Fruit fly (Drosophila melanogaster) whole organism, embryonic: ENCODE data around the gene Pak.
A peak's percentile ranks its signal among the peaks of the same experiment; 100 is the strongest.

Source experiments
- Adf1 ChIP-seq: fragments of 200-800 bp; sonication (Bioruptor generic); IDR thresholded peaks from 2 replicates; pipeline ENCODE4 v1.3.6; 2022; ENCODE audit warnings: missing biosample characterization, missing genetic modification characterization
- BEAF-32 ChIP-seq: fragments of 200-800 bp; sonication (Bioruptor generic); optimal IDR thresholded peaks from 3 replicates; lab custom pipeline; 2017; ENCODE audit warnings: missing biosample characterization, missing genetic modification characterization, mild to moderate bottlenecking, moderate library complexity, missing genetic modification reagents
- CG10543 ChIP-seq: fragments of 200-800 bp; sonication (Bioruptor generic); optimal IDR thresholded peaks from 3 replicates; lab custom pipeline; 2017; ENCODE audit warnings: missing biosample characterization, mild to moderate bottlenecking, missing genetic modification characterization, moderate library complexity
- CG10979 ChIP-seq: fragments of 200-800 bp; sonication (Bioruptor generic); optimal IDR thresholded peaks from 2 replicates; lab custom pipeline; 2018; ENCODE audit warnings: missing biosample characterization, mild to moderate bottlenecking, missing genetic modification characterization, moderate library complexity
- CG11560 ChIP-seq: fragments of 200-800 bp; sonication (Bioruptor generic); IDR thresholded peaks from 3 replicates; pipeline ENCODE4 v1.3.6; 2022; ENCODE audit warnings: missing biosample characterization, missing genetic modification characterization
- CG12071 ChIP-seq: fragments of 200-800 bp; sonication (Bioruptor generic); optimal IDR thresholded peaks from 3 replicates; lab custom pipeline; 2018; ENCODE audit warnings: missing biosample characterization, mild to moderate bottlenecking, missing genetic modification characterization
- CG14667 ChIP-seq: fragments of 200-800 bp; sonication (Bioruptor generic); IDR thresholded peaks from 2 replicates; pipeline ENCODE4 v1.3.6; 2022; ENCODE audit warnings: missing biosample characterization, missing genetic modification characterization
- CG15601 ChIP-seq: fragments of 200-800 bp; sonication (Bioruptor generic); optimal IDR thresholded peaks from 3 replicates; lab custom pipeline; 2019; ENCODE audit warnings: missing biosample characterization, mild to moderate bottlenecking, missing genetic modification characterization, moderate library complexity
- CG16779 ChIP-seq: fragments of 200-800 bp; sonication (Bioruptor generic); IDR thresholded peaks from 2 replicates; pipeline ENCODE4 v1.3.6; 2022; ENCODE audit warnings: missing biosample characterization, missing genetic modification characterization
- CG16863 ChIP-seq: fragments of 200-800 bp; sonication (Bioruptor generic); optimal IDR thresholded peaks from 3 replicates; lab custom pipeline; 2016; ENCODE audit warnings: missing biosample characterization, missing genetic modification characterization
- CG17612 ChIP-seq: fragments of 200-800 bp; sonication (Bioruptor generic); IDR thresholded peaks from 2 replicates; pipeline ENCODE4 v1.3.6; 2022; ENCODE audit warnings: missing biosample characterization, missing genetic modification characterization
- CG17912 ChIP-seq: fragments of 200-800 bp; sonication (Bioruptor generic); optimal IDR thresholded peaks from 2 replicates; lab custom pipeline; 2018; ENCODE audit warnings: missing biosample characterization, mild to moderate bottlenecking, missing genetic modification characterization
- CG2202 ChIP-seq: fragments of 200-800 bp; sonication (Bioruptor generic); optimal IDR thresholded peaks from 2 replicates; lab custom pipeline; 2018; ENCODE audit warnings: missing biosample characterization, mild to moderate bottlenecking, missing genetic modification characterization
- CG2678 ChIP-seq: fragments of 200-800 bp; sonication (Bioruptor generic); optimal IDR thresholded peaks from 3 replicates; lab custom pipeline; 2019; ENCODE audit warnings: missing biosample characterization, mild to moderate bottlenecking, missing genetic modification characterization, moderate library complexity
- CG2712 ChIP-seq: fragments of 200-800 bp; optimal IDR thresholded peaks from 3 replicates; lab custom pipeline; 2019; ENCODE audit warnings: missing biosample characterization, mild to moderate bottlenecking, missing genetic modification characterization, moderate library complexity
- CG30020 ChIP-seq: fragments of 200-800 bp; optimal IDR thresholded peaks from 2 replicates; lab custom pipeline; 2019; ENCODE audit warnings: missing biosample characterization, mild to moderate bottlenecking, missing genetic modification characterization, moderate library complexity
- CG31365 ChIP-seq: fragments of 200-800 bp; sonication (Bioruptor generic); optimal IDR thresholded peaks from 2 replicates; lab custom pipeline; 2018; ENCODE audit warnings: missing biosample characterization, mild to moderate bottlenecking, missing genetic modification characterization
- CG42726 ChIP-seq: fragments of 200-800 bp; sonication (Bioruptor generic); IDR thresholded peaks from 2 replicates; pipeline ENCODE4 v1.3.6; 2022; ENCODE audit warnings: missing biosample characterization, missing genetic modification characterization; ENCODE audit not compliant: partially characterized antibody
- CG4328 ChIP-seq: fragments of 200-800 bp; sonication (Bioruptor generic); optimal IDR thresholded peaks from 3 replicates; lab custom pipeline; 2017; ENCODE audit warnings: missing biosample characterization, missing genetic modification reagents, missing genetic modification characterization
- CG4617 ChIP-seq: fragments of 200-800 bp; sonication (Bioruptor generic); optimal IDR thresholded peaks from 3 replicates; lab custom pipeline; 2016; ENCODE audit warnings: missing biosample characterization, missing genetic modification characterization, borderline replicate concordance
- CG6813 ChIP-seq: fragments of 200-800 bp; sonication (Bioruptor generic); optimal IDR thresholded peaks from 2 replicates; lab custom pipeline; 2017; ENCODE audit warnings: missing biosample characterization, missing genetic modification characterization, mild to moderate bottlenecking, moderate library complexity, missing genetic modification reagents
- CG6854 ChIP-seq: fragments of 200-800 bp; sonication (Bioruptor generic); optimal IDR thresholded peaks from 3 replicates; lab custom pipeline; 2017; ENCODE audit warnings: missing biosample characterization, mild to moderate bottlenecking, missing genetic modification characterization
- CG9215 ChIP-seq: fragments of 200-800 bp; sonication (Bioruptor generic); IDR thresholded peaks from 2 replicates; pipeline ENCODE4 v1.3.6; 2022; ENCODE audit warnings: missing biosample characterization, missing genetic modification characterization
- Drgx ChIP-seq: fragments of 200-800 bp; sonication (Bioruptor generic); IDR thresholded peaks from 2 replicates; pipeline ENCODE4 v1.3.6; 2022; ENCODE audit warnings: missing biosample characterization, missing genetic modification characterization
- Gug ChIP-seq: fragments of 200-800 bp; sonication (Bioruptor generic); IDR thresholded peaks from 4 replicates; pipeline ENCODE4 v1.3.6; 2022; ENCODE audit warnings: missing biosample characterization, missing genetic modification characterization
- Kr ChIP-seq: fragments of 200-800 bp; sonication (Bioruptor generic); optimal IDR thresholded peaks from 2 replicates; lab custom pipeline; 2017; ENCODE audit warnings: missing biosample characterization, mild to moderate bottlenecking, missing genetic modification characterization
- Mrtf ChIP-seq: fragments of 200-800 bp; sonication (Bioruptor generic); IDR thresholded peaks from 3 replicates; pipeline ENCODE4 v1.3.6; 2022; ENCODE audit warnings: missing biosample characterization, missing genetic modification characterization
- Myb ChIP-seq: fragments of 200-800 bp; sonication (Bioruptor generic); optimal IDR thresholded peaks from 2 replicates; lab custom pipeline; 2016; ENCODE audit warnings: missing biosample characterization, missing genetic modification characterization
- NC2β ChIP-seq: fragments of 200-800 bp; sonication (Bioruptor generic); optimal IDR thresholded peaks from 2 replicates; lab custom pipeline; 2016; ENCODE audit warnings: missing biosample characterization, missing genetic modification characterization
- Optix ChIP-seq: fragments of 200-800 bp; sonication (Bioruptor generic); IDR thresholded peaks from 3 replicates; pipeline ENCODE4 v1.3.6; 2022; ENCODE audit warnings: missing biosample characterization, missing genetic modification characterization
- ara ChIP-seq: fragments of 200-800 bp; sonication (Bioruptor generic); IDR thresholded peaks from 2 replicates; pipeline ENCODE4 v1.3.6; 2022; ENCODE audit warnings: missing biosample characterization, missing genetic modification characterization
- az2 ChIP-seq: fragments of 200-800 bp; sonication (Bioruptor generic); optimal IDR thresholded peaks from 3 replicates; lab custom pipeline; 2016; ENCODE audit warnings: missing biosample characterization, missing genetic modification characterization
- cad ChIP-seq: fragments of >200 bp; optimal IDR thresholded peaks from 2 replicates; lab custom pipeline; 2017; ENCODE audit warnings: missing biosample characterization, missing genetic modification characterization
- cato ChIP-seq: fragments of 200-800 bp; sonication (Bioruptor generic); optimal IDR thresholded peaks from 2 replicates; lab custom pipeline; 2016; ENCODE audit warnings: missing biosample characterization, missing genetic modification characterization, borderline replicate concordance
- dmrt99B ChIP-seq: fragments of 200-800 bp; sonication (Bioruptor generic); optimal IDR thresholded peaks from 2 replicates; lab custom pipeline; 2018; ENCODE audit warnings: missing biosample characterization, mild to moderate bottlenecking, missing genetic modification characterization, moderate library complexity
- esg ChIP-seq: fragments of 200-800 bp; sonication (Bioruptor generic); conservative IDR thresholded peaks from 2 replicates; pipeline ENCODE4 v1.3.6; 2022; ENCODE audit warnings: missing biosample characterization, missing genetic modification characterization
- fu2 ChIP-seq: fragments of 200-800 bp; sonication (Bioruptor generic); optimal IDR thresholded peaks from 2 replicates; lab custom pipeline; 2016; ENCODE audit warnings: missing biosample characterization, missing genetic modification characterization
- insv ChIP-seq, 2 experiments: fragments of 200-800 bp; sonication (Bioruptor generic); optimal IDR thresholded peaks; 3 replicates each; lab custom pipeline; 2016 to 2018; ENCODE audit warnings: missing biosample characterization in 2 of 2, missing genetic modification characterization in 2 of 2
- nau ChIP-seq: fragments of 200-800 bp; sonication (Bioruptor generic); optimal IDR thresholded peaks from 3 replicates; lab custom pipeline; 2017; ENCODE audit warnings: missing biosample characterization, mild to moderate bottlenecking, missing genetic modification characterization, missing genetic modification reagents
- nerfin-2 ChIP-seq: fragments of 200-800 bp; sonication (Bioruptor generic); IDR thresholded peaks from 2 replicates; pipeline ENCODE4 v1.3.6; 2022; ENCODE audit warnings: missing biosample characterization, missing genetic modification characterization; ENCODE audit not compliant: partially characterized antibody
- onecut ChIP-seq: fragments of 200-800 bp; sonication (Bioruptor generic); IDR thresholded peaks from 2 replicates; pipeline ENCODE4 v1.3.6; 2022; ENCODE audit warnings: missing biosample characterization, missing genetic modification characterization
- peb ChIP-seq: fragments of 200-800 bp; sonication (Bioruptor generic); IDR thresholded peaks from 2 replicates; pipeline ENCODE4 v1.3.6; 2022; ENCODE audit warnings: missing biosample characterization, missing genetic modification characterization
- pzg ChIP-seq: fragments of 200-800 bp; sonication (Bioruptor generic); optimal IDR thresholded peaks from 3 replicates; lab custom pipeline; 2018; ENCODE audit warnings: missing biosample characterization, mild to moderate bottlenecking, missing genetic modification characterization, moderate library complexity
- sd ChIP-seq: fragments of 200-800 bp; sonication (Bioruptor generic); optimal IDR thresholded peaks from 3 replicates; lab custom pipeline; 2018; ENCODE audit warnings: missing biosample characterization, mild to moderate bottlenecking, missing genetic modification characterization, moderate library complexity
- shn ChIP-seq: fragments of 200-800 bp; sonication (Bioruptor generic); optimal IDR thresholded peaks from 3 replicates; lab custom pipeline; 2016; ENCODE audit warnings: missing biosample characterization, missing genetic modification characterization
- sob ChIP-seq: fragments of 200-800 bp; sonication (Bioruptor generic); IDR thresholded peaks from 2 replicates; pipeline ENCODE4 v1.3.6; 2022; ENCODE audit warnings: missing biosample characterization, missing genetic modification characterization
- tna ChIP-seq: fragments of 200-800 bp; sonication (Bioruptor generic); IDR thresholded peaks from 2 replicates; pipeline ENCODE4 v1.3.6; 2022; ENCODE audit warnings: missing biosample characterization, missing genetic modification characterization; ENCODE audit not compliant: partially characterized antibody
- wek ChIP-seq: fragments of 200-800 bp; sonication (Bioruptor generic); optimal IDR thresholded peaks from 3 replicates; lab custom pipeline; 2018; ENCODE audit warnings: missing biosample characterization, mild to moderate bottlenecking, missing genetic modification characterization, moderate library complexity
- zen2 ChIP-seq: fragments of 200-800 bp; sonication (Bioruptor generic); IDR thresholded peaks from 3 replicates; pipeline ENCODE4 v1.3.6; 2022; ENCODE audit warnings: missing biosample characterization, missing genetic modification characterization; ENCODE audit not compliant: partially characterized antibody
- zfh1 ChIP-seq: fragments of 200-800 bp; sonication (Bioruptor generic); IDR thresholded peaks from 3 replicates; pipeline ENCODE4 v1.3.6; 2022; ENCODE audit warnings: missing biosample characterization, missing genetic modification characterization

Pak gene

DNA sequence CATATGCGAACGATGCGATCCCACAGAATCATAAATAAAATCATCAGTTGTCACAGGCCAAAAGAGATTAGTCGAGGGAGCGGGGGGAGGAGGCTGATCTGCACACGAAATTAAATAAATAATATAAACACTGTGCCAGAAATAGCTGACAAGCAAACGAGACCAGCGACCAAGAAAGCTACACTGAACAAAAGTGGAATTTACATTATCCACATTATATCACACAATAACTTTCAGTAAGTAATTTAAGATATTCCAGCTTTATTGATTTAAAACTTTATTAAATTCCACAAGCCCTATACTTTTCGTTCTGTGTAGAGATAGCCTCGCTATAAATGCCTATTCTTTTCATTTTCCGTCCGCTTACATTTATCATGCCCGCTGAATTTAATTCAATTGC lies 53.5 kb downstream of the Pak start (continued):
- TF ChIP-seq BEAF-32 (GFP tag; lab: Kevin White, UChicago) (no peak), CG9215 (GFP tag; lab: Robert Waterston, UW) (no peak; the same call in 1 of the 2 replicates), esg (peak; percentile 87), cad (GFP tag; lab: Kevin White, UChicago) (no peak), Kr (GFP tag; lab: Kevin White, UChicago) (no peak), insv (GFP tag; optimal IDR thresholded peaks at IDR 0.05; lab: Kevin White, UChicago) (no peak), Mrtf (GFP tag; lab: Robert Waterston, UW) (no peak; the same call in none of the 3 replicates), CG31365 (tag; lab: Kevin White, UChicago) (peak; percentile 26), zen2 (GFP tag; lab: Robert Waterston, UW) (no peak), wek (peak; percentile 27), CG2712 (tag; lab: Kevin White, UChicago) (peak; percentile 82), onecut (GFP tag; lab: Robert Waterston, UW) (peak; percentile 69), CG16779 (GFP tag; lab: Robert Waterston, UW) (no peak; the same call in 1 of the 2 replicates), Myb (GFP tag; lab: Kevin White, UChicago) (peak; percentile 56), dmrt99B (tag; lab: Kevin White, UChicago) (peak; percentile 87), CG4617 (GFP tag; lab: Kevin White, UChicago) (peak; percentile 6), CG10979 (peak; percentile 77), CG4328 (GFP tag; lab: Kevin White, UChicago) (peak; percentile 54), shn (peak; percentile 68), CG16863 (GFP tag; lab: Kevin White, UChicago) (peak; percentile 69), Adf1 (GFP tag; lab: Robert Waterston, UW) (no peak), CG14667 (peak; percentile 74), CG2202 (tag; lab: Kevin White, UChicago) (no peak), CG15601 (tag; lab: Kevin White, UChicago) (peak; percentile 63), CG6813 (GFP tag; lab: Kevin White, UChicago) (peak; percentile 74), CG6854 (peak; percentile 36), az2 (GFP tag; lab: Kevin White, UChicago) (peak; percentile 81), CG17912 (GFP tag; lab: Kevin White, UChicago) (no peak), cato (peak; percentile 67), CG2678 (tag; lab: Kevin White, UChicago) (peak; percentile 84), NC2β (GFP tag; lab: Kevin White, UChicago) (peak; percentile 58), CG17612 (GFP tag; lab: Robert Waterston, UW) (peak; percentile 79), nau (GFP tag; lab: Kevin White, UChicago) (peak; percentile 56), Drgx (GFP tag; lab: Robert Waterston, UW) (peak; percentile 89), CG11560 (tag; lab: Robert Waterston, UW) (peak; percentile 61; the same call in 1 of the 3 replicates), zfh1 (GFP tag; lab: Robert Waterston, UW) (peak; percentile 87), ara (GFP tag; lab: Robert Waterston, UW) (peak; percentile 87), CG10543 (GFP tag; lab: Kevin White, UChicago) (peak; percentile 33), sd (tag; lab: Kevin White, UChicago) (peak; percentile 30), peb (GFP tag; lab: Robert Waterston, UW) (peak; percentile 37; the same call in 1 of the 2 replicates), fu2 (GFP tag; lab: Kevin White, UChicago) (peak; percentile 42), Gug (peak; percentile 80), tna (GFP tag; lab: Robert Waterston, UW) (no peak), sob (GFP tag; lab: Robert Waterston, UW) (peak; percentile 88), Optix (GFP tag; lab: Robert Waterston, UW) (peak; percentile 67; the same call in 1 of the 3 replicates), pzg (GFP tag; lab: Kevin White, UChicago) (no peak), CG12071 (GFP tag; lab: Kevin White, UChicago) (peak; percentile 57), nerfin-2 (GFP tag; lab: Robert Waterston, UW) (no peak), CG42726 (GFP tag; lab: Robert Waterston, UW) (no peak), CG30020 (tag; lab: Kevin White, UChicago) (peak; percentile 1)
